Worm (Caenorhabditis elegans) whole organism, early embryonic: ENCODE results near the gene folt-3.

ENCODE experiments used
- B0310.2 ChIP-seq: sonication (generic microtip); optimal IDR thresholded peaks from 2 replicates; lab custom pipeline; 2016; ENCODE audit warnings: mild to moderate bottlenecking, missing genetic modification characterization, missing compliant biosample characterization
- F13C5.2 ChIP-seq: sonication (generic microtip); optimal IDR thresholded peaks from 2 replicates; lab custom pipeline; 2017; ENCODE audit warnings: mild to moderate bottlenecking, missing genetic modification characterization, inconsistent platforms, missing compliant biosample characterization
- aly-1 ChIP-seq: sonication (generic microtip); optimal IDR thresholded peaks from 2 replicates; lab custom pipeline; 2016; ENCODE audit warnings: missing genetic modification characterization, missing compliant biosample characterization
- ama-1 ChIP-seq: fragments of 150-350 bp; optimal IDR thresholded peaks from 2 replicates; lab custom pipeline; 2014
- ceh-13 ChIP-seq: fragments of 200-800 bp; sonication (Bioruptor generic); optimal IDR thresholded peaks from 2 replicates; lab custom pipeline; 2018; ENCODE audit warnings: mild to moderate bottlenecking, missing genetic modification characterization, missing compliant biosample characterization
- ceh-36 ChIP-seq: sonication (generic microtip); optimal IDR thresholded peaks from 2 replicates; lab custom pipeline; 2016; ENCODE audit warnings: missing genetic modification characterization, inconsistent platforms, missing compliant biosample characterization
- ets-7 ChIP-seq: sonication (generic microtip); optimal IDR thresholded peaks from 2 replicates; lab custom pipeline; 2016; ENCODE audit warnings: missing genotype, missing genetic modification characterization, missing compliant biosample characterization
- flt-1 ChIP-seq: fragments of 200-800 bp; sonication (Bioruptor generic); IDR thresholded peaks from 2 replicates; pipeline ENCODE4 v1.3.6; 2022; ENCODE audit warnings: missing genetic modification characterization, missing compliant biosample characterization
- hmbx-1 ChIP-seq: sonication (generic microtip); optimal IDR thresholded peaks from 2 replicates; lab custom pipeline; 2016; ENCODE audit warnings: mild to moderate bottlenecking, missing genetic modification characterization, missing compliant biosample characterization
- hmg-4 ChIP-seq: fragments of 200-800 bp; sonication (Bioruptor generic); optimal IDR thresholded peaks from 2 replicates; lab custom pipeline; 2018; ENCODE audit warnings: mild to moderate bottlenecking, missing genetic modification characterization, missing compliant biosample characterization
- hnd-1 ChIP-seq: sonication (generic microtip); optimal IDR thresholded peaks from 2 replicates; lab custom pipeline; 2016; ENCODE audit warnings: missing genetic modification characterization, missing compliant biosample characterization
- pes-1 ChIP-seq: fragments of 200-800 bp; sonication (Bioruptor generic); IDR thresholded peaks from 2 replicates; pipeline ENCODE4 v1.3.6; 2022; ENCODE audit warnings: missing genetic modification reagents, missing genetic modification characterization, missing compliant biosample characterization
- scrt-1 ChIP-seq: fragments of 200-800 bp; sonication (Bioruptor generic); IDR thresholded peaks from 2 replicates; pipeline ENCODE4 v1.3.6; 2022; ENCODE audit warnings: missing genetic modification characterization, missing compliant biosample characterization
- sea-1 ChIP-seq: fragments of 200-800 bp; sonication (Bioruptor generic); conservative IDR thresholded peaks from 2 replicates; pipeline ENCODE4 v1.3.6; 2022; ENCODE audit warnings: missing genetic modification characterization, missing compliant biosample characterization
- tbx-11 ChIP-seq: fragments of 200-800 bp; sonication (Bioruptor generic); IDR thresholded peaks from 2 replicates; pipeline ENCODE4 v1.3.6; 2022; ENCODE audit warnings: missing genetic modification characterization, missing compliant biosample characterization
- tbx-37 ChIP-seq: fragments of 200-800 bp; sonication (Bioruptor generic); conservative IDR thresholded peaks from 2 replicates; pipeline ENCODE4 v1.3.6; 2022; ENCODE audit warnings: missing genetic modification reagents, missing genetic modification characterization, missing compliant biosample characterization
- tra-4 ChIP-seq: sonication (generic microtip); optimal IDR thresholded peaks from 2 replicates; lab custom pipeline; 2017; ENCODE audit warnings: missing genetic modification characterization, missing compliant biosample characterization

The folt-3 gene

ce11 chrV:7603404-7603803, 6.1 kb downstream of the folt-3 start, which contains the start of gene C50E3.11:
Gene C50E3.11, minus strand, starts transcription at chrV:7603486.
- TF ChIP-seq tbx-37 (GFP tag; lab: Robert Waterston, UW) (no peak), sea-1 (GFP tag; lab: Robert Waterston, UW) (no peak), pes-1 (GFP tag; lab: Robert Waterston, UW) (no peak), tbx-11 (GFP tag; lab: Robert Waterston, UW) (no peak), ama-1 (lab: Kevin White, UChicago) (no peak), F13C5.2 (no peak), B0310.2 (tag; lab: Kevin White, UChicago) (no peak), ceh-13 (GFP tag; lab: Kevin White, UChicago) (no peak), hmbx-1 (tag; lab: Kevin White, UChicago) (no peak), hmg-4 (GFP tag; lab: Kevin White, UChicago) (no peak), ets-7 (tag; lab: Kevin White, UChicago) (no peak), flt-1 (GFP tag; lab: Robert Waterston, UW) (no peak), tra-4 (tag; lab: Kevin White, UChicago) (no peak), scrt-1 (no peak), ceh-36 (tag; lab: Kevin White, UChicago) (no peak), aly-1 (tag; lab: Kevin White, UChicago) (no peak), hnd-1 (tag; lab: Kevin White, UChicago) (no peak)

- TF ChIP-seq hmbx-1 (tag; lab: Kevin White, UChicago), result no peak
- no peak for TF ChIP-seq aly-1 (tag; lab: Kevin White, UChicago)
- TF ChIP-seq ceh-13 (GFP tag; lab: Kevin White, UChicago), result no peak
- no peak for TF ChIP-seq F13C5.2
- no peak for TF ChIP-seq pes-1 (GFP tag; lab: Robert Waterston, UW)
- TF ChIP-seq hnd-1 (tag; lab: Kevin White, UChicago), result no peak
- no peak for TF ChIP-seq sea-1 (GFP tag; lab: Robert Waterston, UW)
- no peak for TF ChIP-seq scrt-1
- TF ChIP-seq tbx-37 (GFP tag; lab: Robert Waterston, UW), result no peak
- TF ChIP-seq ceh-36 (tag; lab: Kevin White, UChicago), result no peak
Observed at ce11 chrV:7601443-7601842, 8.1 kb downstream of the folt-3 start, which contains the start of gene scl-26. Gene scl-26, minus strand, starts transcription at chrV:7601543.

- TF ChIP-seq tbx-37 (GFP tag; lab: Robert Waterston, UW) (no peak), scrt-1 (no peak), ama-1 (lab: Kevin White, UChicago) (no peak), hnd-1 (tag; lab: Kevin White, UChicago) (no peak), sea-1 (GFP tag; lab: Robert Waterston, UW) (no peak), ets-7 (tag; lab: Kevin White, UChicago) (no peak), aly-1 (tag; lab: Kevin White, UChicago) (no peak), F13C5.2 (no peak), tra-4 (tag; lab: Kevin White, UChicago) (no peak), hmg-4 (GFP tag; lab: Kevin White, UChicago) (no peak), hmbx-1 (tag; lab: Kevin White, UChicago) (no peak), ceh-13 (GFP tag; lab: Kevin White, UChicago) (no peak), tbx-11 (GFP tag; lab: Robert Waterston, UW) (no peak), ceh-36 (tag; lab: Kevin White, UChicago) (no peak), B0310.2 (tag; lab: Kevin White, UChicago) (no peak), flt-1 (GFP tag; lab: Robert Waterston, UW) (no peak), pes-1 (GFP tag; lab: Robert Waterston, UW) (no peak)
Observed at ce11 chrV:7600149-7600548, 9.4 kb downstream of the folt-3 start, which contains the start of gene C50E3.9. Gene C50E3.9, minus strand, starts transcription at chrV:7600249.

ce11 chrV:7598269-7598668, 11.3 kb downstream of the folt-3 start, which contains the start of gene C50E3.7:
Gene C50E3.7, minus strand, starts transcription at chrV:7598369.
- TF ChIP-seq tbx-11 (GFP tag; lab: Robert Waterston, UW) (no peak), F13C5.2 (no peak), ets-7 (tag; lab: Kevin White, UChicago) (no peak), hmg-4 (GFP tag; lab: Kevin White, UChicago) (no peak), ceh-36 (tag; lab: Kevin White, UChicago) (no peak)

- no peak for TF ChIP-seq scrt-1
- no peak for TF ChIP-seq ets-7 (tag; lab: Kevin White, UChicago)
- TF ChIP-seq hnd-1 (tag; lab: Kevin White, UChicago), result no peak
- TF ChIP-seq hmg-4 (GFP tag; lab: Kevin White, UChicago), result no peak
- no peak for TF ChIP-seq hmbx-1 (tag; lab: Kevin White, UChicago)
- TF ChIP-seq tbx-37 (GFP tag; lab: Robert Waterston, UW), result no peak
- no peak for TF ChIP-seq flt-1 (GFP tag; lab: Robert Waterston, UW)
- TF ChIP-seq ama-1 (lab: Kevin White, UChicago), result no peak
- no peak for TF ChIP-seq ceh-36 (tag; lab: Kevin White, UChicago)
- TF ChIP-seq sea-1 (GFP tag; lab: Robert Waterston, UW), result no peak
- no peak for TF ChIP-seq ceh-13 (GFP tag; lab: Kevin White, UChicago)
- no peak for TF ChIP-seq pes-1 (GFP tag; lab: Robert Waterston, UW)
- TF ChIP-seq tbx-11 (GFP tag; lab: Robert Waterston, UW), result no peak
- TF ChIP-seq B0310.2 (tag; lab: Kevin White, UChicago), result no peak
- no peak for TF ChIP-seq F13C5.2
- TF ChIP-seq tra-4 (tag; lab: Kevin White, UChicago), result no peak
Observed at ce11 chrV:7595132-7595531, 14.4 kb downstream of the folt-3 start.

ce11 chrV:7590454-7590853, 19.1 kb downstream of the folt-3 start, which contains the start of gene C50E3.6:
Gene C50E3.6, minus strand, starts transcription at chrV:7590554.
- no peak for TF ChIP-seq ceh-13 (GFP tag; lab: Kevin White, UChicago)
- TF ChIP-seq hmg-4 (GFP tag; lab: Kevin White, UChicago), result no peak
- no peak for TF ChIP-seq tra-4 (tag; lab: Kevin White, UChicago)
- no peak for TF ChIP-seq F13C5.2
- TF ChIP-seq aly-1 (tag; lab: Kevin White, UChicago), result no peak
- no peak for TF ChIP-seq B0310.2 (tag; lab: Kevin White, UChicago)
- TF ChIP-seq ceh-36 (tag; lab: Kevin White, UChicago), result no peak
- no peak for TF ChIP-seq tbx-37 (GFP tag; lab: Robert Waterston, UW)
- TF ChIP-seq scrt-1, result no peak
- no peak for TF ChIP-seq hmbx-1 (tag; lab: Kevin White, UChicago)
- no peak for TF ChIP-seq flt-1 (GFP tag; lab: Robert Waterston, UW)
- TF ChIP-seq sea-1 (GFP tag; lab: Robert Waterston, UW), result no peak
- no peak for TF ChIP-seq pes-1 (GFP tag; lab: Robert Waterston, UW)
- TF ChIP-seq ama-1 (lab: Kevin White, UChicago), result no peak
- no peak for TF ChIP-seq hnd-1 (tag; lab: Kevin White, UChicago)
- no peak for TF ChIP-seq tbx-11 (GFP tag; lab: Robert Waterston, UW)
- no peak for TF ChIP-seq ets-7 (tag; lab: Kevin White, UChicago)
